Fruit fly (Drosophila melanogaster) whole organism, embryonic: Measurements from ENCODE around the gene CG15141.

Experiments used
- ATbp ChIP-seq: fragments of 200-800 bp; sonication (Bioruptor generic); optimal IDR thresholded peaks from 2 replicates; lab custom pipeline; 2017; ENCODE audit warnings: missing biosample characterization, mild to moderate bottlenecking, missing genetic modification characterization, missing genetic modification reagents
- Ada2b ChIP-seq: fragments of 200-800 bp; sonication (Bioruptor generic); IDR thresholded peaks from 2 replicates; pipeline ENCODE4 v1.3.6; 2022; ENCODE audit warnings: missing biosample characterization, missing genetic modification characterization
- Bdp1 ChIP-seq: fragments of 200-800 bp; sonication (Bioruptor generic); optimal IDR thresholded peaks from 3 replicates; lab custom pipeline; 2016; ENCODE audit warnings: missing biosample characterization, missing genetic modification characterization
- CG10431 ChIP-seq: fragments of 200-800 bp; sonication (Bioruptor generic); optimal IDR thresholded peaks from 3 replicates; lab custom pipeline; 2018; ENCODE audit warnings: missing biosample characterization, mild to moderate bottlenecking, missing genetic modification characterization
- CG10654 ChIP-seq: fragments of 200-800 bp; sonication (Bioruptor generic); optimal IDR thresholded peaks from 2 replicates; lab custom pipeline; 2016; ENCODE audit warnings: missing biosample characterization, missing genetic modification characterization
- CG10959 ChIP-seq: fragments of 200-800 bp; sonication (Bioruptor generic); IDR thresholded peaks from 2 replicates; pipeline ENCODE4 v1.3.6; 2022; ENCODE audit warnings: missing biosample characterization, missing genetic modification characterization
- CG11695 ChIP-seq: fragments of 200-800 bp; sonication (Bioruptor generic); IDR thresholded peaks from 3 replicates; pipeline ENCODE4 v1.3.6; 2022; ENCODE audit warnings: missing biosample characterization, missing genetic modification characterization
- CG15514 ChIP-seq: fragments of 200-800 bp; sonication (Bioruptor generic); optimal IDR thresholded peaks from 3 replicates; lab custom pipeline; 2017; ENCODE audit warnings: missing biosample characterization, missing genetic modification characterization, mild to moderate bottlenecking, moderate library complexity, missing genetic modification reagents
- CG17328 ChIP-seq: fragments of 200-800 bp; sonication (Bioruptor generic); IDR thresholded peaks from 2 replicates; pipeline ENCODE4 v1.3.6; 2022; ENCODE audit warnings: missing biosample characterization, missing genetic modification characterization
- CG2202 ChIP-seq: fragments of 200-800 bp; sonication (Bioruptor generic); optimal IDR thresholded peaks from 2 replicates; lab custom pipeline; 2018; ENCODE audit warnings: missing biosample characterization, mild to moderate bottlenecking, missing genetic modification characterization
- CG3163 ChIP-seq: fragments of 200-800 bp; sonication (Bioruptor generic); optimal IDR thresholded peaks from 3 replicates; lab custom pipeline; 2016; ENCODE audit warnings: missing biosample characterization, missing genetic modification characterization
- CG4707 ChIP-seq: fragments of 200-800 bp; sonication (Bioruptor generic); optimal IDR thresholded peaks from 2 replicates; lab custom pipeline; 2018; ENCODE audit warnings: missing biosample characterization, mild to moderate bottlenecking, missing genetic modification characterization, moderate library complexity
- CG6272 ChIP-seq: fragments of 200-800 bp; sonication (Bioruptor generic); IDR thresholded peaks from 2 replicates; pipeline ENCODE4 v1.3.6; 2022; ENCODE audit warnings: missing biosample characterization, missing genetic modification characterization
- CG7745 ChIP-seq: fragments of 200-800 bp; sonication (Bioruptor generic); optimal IDR thresholded peaks from 2 replicates; lab custom pipeline; 2018; ENCODE audit warnings: missing biosample characterization, mild to moderate bottlenecking, missing genetic modification characterization, moderate library complexity
- CG7839 ChIP-seq: fragments of 200-800 bp; sonication (Bioruptor generic); optimal IDR thresholded peaks from 3 replicates; lab custom pipeline; 2018; ENCODE audit warnings: missing biosample characterization, mild to moderate bottlenecking, missing genetic modification characterization, moderate library complexity
- CG9609 ChIP-seq: fragments of 200-800 bp; sonication (Bioruptor generic); optimal IDR thresholded peaks from 3 replicates; lab custom pipeline; 2016; ENCODE audit warnings: missing biosample characterization, missing genetic modification characterization
- Camta ChIP-seq: fragments of 200-800 bp; sonication (Bioruptor generic); optimal IDR thresholded peaks from 2 replicates; lab custom pipeline; 2016; ENCODE audit warnings: missing biosample characterization, missing genetic modification characterization
- Dad ChIP-seq: fragments of 200-800 bp; sonication (Bioruptor generic); optimal IDR thresholded peaks from 3 replicates; lab custom pipeline; 2016; ENCODE audit warnings: missing biosample characterization, missing genetic modification characterization
- Dbx ChIP-seq: fragments of 200-800 bp; sonication (Bioruptor generic); IDR thresholded peaks from 3 replicates; pipeline ENCODE4 v1.3.6; 2022; ENCODE audit warnings: missing biosample characterization, missing genetic modification characterization
- Dip2 ChIP-seq: fragments of 200-800 bp; sonication (Bioruptor generic); IDR thresholded peaks from 2 replicates; pipeline ENCODE4 v1.3.6; 2022; ENCODE audit warnings: missing biosample characterization, missing genetic modification characterization
- Drgx ChIP-seq: fragments of 200-800 bp; sonication (Bioruptor generic); IDR thresholded peaks from 2 replicates; pipeline ENCODE4 v1.3.6; 2022; ENCODE audit warnings: missing biosample characterization, missing genetic modification characterization
- E2f2 ChIP-seq: fragments of 200-800 bp; sonication (Bioruptor generic); IDR thresholded peaks from 2 replicates; pipeline ENCODE4 v1.3.6; 2022; ENCODE audit warnings: missing biosample characterization, missing genetic modification characterization
- HLHmδ ChIP-seq: fragments of 200-800 bp; sonication (Bioruptor generic); optimal IDR thresholded peaks from 2 replicates; lab custom pipeline; 2018; ENCODE audit warnings: missing biosample characterization, mild to moderate bottlenecking, missing genetic modification characterization, moderate library complexity
- Max ChIP-seq: fragments of 200-800 bp; sonication (Bioruptor generic); optimal IDR thresholded peaks from 2 replicates; lab custom pipeline; 2016; ENCODE audit warnings: missing biosample characterization, mild to moderate bottlenecking, missing genetic modification characterization
- Mrtf ChIP-seq: fragments of 200-800 bp; sonication (Bioruptor generic); IDR thresholded peaks from 3 replicates; pipeline ENCODE4 v1.3.6; 2022; ENCODE audit warnings: missing biosample characterization, missing genetic modification characterization
- Myb ChIP-seq: fragments of 200-800 bp; sonication (Bioruptor generic); optimal IDR thresholded peaks from 2 replicates; lab custom pipeline; 2016; ENCODE audit warnings: missing biosample characterization, missing genetic modification characterization
- Opbp ChIP-seq: fragments of 200-800 bp; sonication (Bioruptor generic); IDR thresholded peaks from 3 replicates; pipeline ENCODE4 v1.3.6; 2022; ENCODE audit warnings: missing biosample characterization, missing genetic modification characterization; ENCODE audit not compliant: partially characterized antibody
- Scr ChIP-seq: fragments of 200-800 bp; sonication (Bioruptor generic); IDR thresholded peaks from 2 replicates; pipeline ENCODE4 v1.3.6; 2022; ENCODE audit warnings: missing biosample characterization, missing genetic modification characterization; ENCODE audit not compliant: partially characterized antibody
- Stat92E ChIP-seq, 3 experiments: fragments of >200 bp in 2 of 3; fragments of 200-800 bp in 1 of 3; sonication (Bioruptor generic) in 1 of 3; optimal IDR thresholded peaks; 2 replicates each; lab custom pipeline; 2017 to 2019; ENCODE audit warnings: missing biosample characterization in 3 of 3, missing genetic modification characterization in 3 of 3, mild to moderate bottlenecking in 1 of 3, moderate library complexity in 1 of 3
- Taf1 ChIP-seq: fragments of 200-800 bp; sonication (Bioruptor generic); IDR thresholded peaks from 2 replicates; pipeline ENCODE4 v1.3.6; 2022; ENCODE audit warnings: missing biosample characterization, missing genetic modification characterization
- al ChIP-seq: fragments of 200-800 bp; sonication (Bioruptor generic); IDR thresholded peaks from 2 replicates; pipeline ENCODE4 v1.3.6; 2022; ENCODE audit warnings: missing biosample characterization, missing genetic modification characterization
- bigmax ChIP-seq: fragments of 200-800 bp; sonication (Bioruptor generic); optimal IDR thresholded peaks from 2 replicates; lab custom pipeline; 2018; ENCODE audit warnings: missing biosample characterization, mild to moderate bottlenecking, missing genetic modification characterization
- btn ChIP-seq: fragments of 200-800 bp; sonication (Bioruptor generic); optimal IDR thresholded peaks from 2 replicates; lab custom pipeline; 2016; ENCODE audit warnings: missing biosample characterization, missing genetic modification characterization
- cad ChIP-seq: fragments of >200 bp; optimal IDR thresholded peaks from 2 replicates; lab custom pipeline; 2017; ENCODE audit warnings: missing biosample characterization, missing genetic modification characterization
- cas ChIP-seq: fragments of 200-800 bp; sonication (Bioruptor generic); IDR thresholded peaks from 2 replicates; pipeline ENCODE4 v1.3.6; 2022; ENCODE audit warnings: missing biosample characterization, missing genetic modification characterization
- cato ChIP-seq: fragments of 200-800 bp; sonication (Bioruptor generic); optimal IDR thresholded peaks from 2 replicates; lab custom pipeline; 2016; ENCODE audit warnings: missing biosample characterization, missing genetic modification characterization, borderline replicate concordance
- crc ChIP-seq: fragments of 200-800 bp; sonication (Bioruptor generic); optimal IDR thresholded peaks from 2 replicates; lab custom pipeline; 2016; ENCODE audit warnings: missing biosample characterization, missing genetic modification characterization
- da ChIP-seq: fragments of 200-800 bp; sonication (Bioruptor generic); optimal IDR thresholded peaks from 2 replicates; lab custom pipeline; 2016; ENCODE audit warnings: missing biosample characterization, missing genetic modification characterization
- danr ChIP-seq: fragments of 200-800 bp; sonication (Bioruptor generic); IDR thresholded peaks from 2 replicates; pipeline ENCODE4 v1.3.6; 2022; ENCODE audit warnings: missing biosample characterization, missing genetic modification characterization
- dpn ChIP-seq, 2 experiments: fragments of 200-800 bp; sonication (Bioruptor generic); optimal IDR thresholded peaks; 3 replicates each; lab custom pipeline; 2016; ENCODE audit warnings: missing biosample characterization in 2 of 2, missing genetic modification characterization in 2 of 2
- exex ChIP-seq: fragments of 200-800 bp; sonication (Bioruptor generic); optimal IDR thresholded peaks from 4 replicates; lab custom pipeline; 2018; ENCODE audit warnings: missing biosample characterization, mild to moderate bottlenecking, missing genetic modification characterization, moderate library complexity
- gsb ChIP-seq: fragments of 200-800 bp; sonication (Bioruptor generic); IDR thresholded peaks from 2 replicates; pipeline ENCODE4 v1.3.6; 2022; ENCODE audit warnings: missing biosample characterization, missing genetic modification characterization
- jigr1 ChIP-seq: fragments of 200-800 bp; sonication (Bioruptor generic); IDR thresholded peaks from 3 replicates; pipeline ENCODE4 v1.3.6; 2022; ENCODE audit warnings: missing biosample characterization, missing genetic modification characterization
- kay ChIP-seq: fragments of 200-800 bp; sonication (Bioruptor generic); optimal IDR thresholded peaks from 2 replicates; lab custom pipeline; 2016; ENCODE audit warnings: missing biosample characterization, missing genetic modification characterization
- nau ChIP-seq: fragments of 200-800 bp; sonication (Bioruptor generic); optimal IDR thresholded peaks from 3 replicates; lab custom pipeline; 2017; ENCODE audit warnings: missing biosample characterization, mild to moderate bottlenecking, missing genetic modification characterization, missing genetic modification reagents
- so ChIP-seq: fragments of 200-800 bp; sonication (Bioruptor generic); IDR thresholded peaks from 3 replicates; pipeline ENCODE4 v1.3.6; 2022; ENCODE audit warnings: missing biosample characterization, missing genetic modification characterization
- sqz ChIP-seq: fragments of 200-800 bp; sonication (Bioruptor generic); optimal IDR thresholded peaks from 3 replicates; lab custom pipeline; 2018; ENCODE audit warnings: missing biosample characterization, mild to moderate bottlenecking, missing genetic modification characterization
- toy ChIP-seq: fragments of 200-800 bp; sonication (Bioruptor generic); IDR thresholded peaks from 2 replicates; pipeline ENCODE4 v1.3.6; 2022; ENCODE audit warnings: missing biosample characterization, missing genetic modification characterization
- tup ChIP-seq: fragments of 200-800 bp; sonication (Bioruptor generic); optimal IDR thresholded peaks from 2 replicates; lab custom pipeline; 2016; ENCODE audit warnings: missing biosample characterization, mild to moderate bottlenecking, missing genetic modification characterization, moderate library complexity
- zen2 ChIP-seq: fragments of 200-800 bp; sonication (Bioruptor generic); IDR thresholded peaks from 3 replicates; pipeline ENCODE4 v1.3.6; 2022; ENCODE audit warnings: missing biosample characterization, missing genetic modification characterization; ENCODE audit not compliant: partially characterized antibody
- zfh1 ChIP-seq: fragments of 200-800 bp; sonication (Bioruptor generic); IDR thresholded peaks from 3 replicates; pipeline ENCODE4 v1.3.6; 2022; ENCODE audit warnings: missing biosample characterization, missing genetic modification characterization

The CG15141 gene

DNA sequence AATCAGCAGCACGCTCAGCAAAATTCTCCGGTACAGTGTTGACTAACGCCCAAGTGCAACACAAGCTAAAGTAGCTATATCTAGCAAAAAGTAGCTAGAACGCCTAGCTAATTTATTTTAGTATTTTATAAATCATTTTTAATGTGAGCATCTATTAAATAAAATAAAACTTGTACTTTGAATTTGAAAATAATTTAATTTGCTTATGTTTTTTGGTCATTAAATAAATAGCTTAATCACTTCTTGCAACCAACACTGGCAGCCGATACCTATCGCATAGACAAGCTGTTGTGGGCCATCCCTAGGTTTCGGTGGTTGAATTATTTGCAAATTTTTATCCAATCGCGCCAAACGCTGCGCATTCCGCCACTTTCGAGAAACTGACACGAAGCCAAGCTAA is at the start of gene CG15141, which contains the start of gene Polr2J (continued):
- peak; percentile 64; the same call in 2 of the 3 replicates for TF ChIP-seq Opbp (GFP tag; lab: Robert Waterston, UW)
- no peak for TF ChIP-seq gsb (GFP tag; lab: Robert Waterston, UW)
- TF ChIP-seq CG10654 = peak; percentile 83
- peak; percentile 59 for TF ChIP-seq Camta
- TF ChIP-seq dpn (GFP tag; optimal IDR thresholded peaks at IDR 0.05; lab: Kevin White, UChicago) = peak; percentile 69 to 86
- TF ChIP-seq CG9609 (GFP tag; lab: Kevin White, UChicago) = peak; percentile 62
- TF ChIP-seq Mrtf (GFP tag; lab: Robert Waterston, UW) = peak; percentile 54; the same call in 1 of the 3 replicates
- no peak for TF ChIP-seq CG7745 (tag; lab: Kevin White, UChicago)
- TF ChIP-seq CG4707 (GFP tag; lab: Kevin White, UChicago) = no peak
- no peak for TF ChIP-seq cad
- peak; percentile 75 for TF ChIP-seq CG17328 (GFP tag; lab: Robert Waterston, UW)
- peak; percentile 57 for TF ChIP-seq tup (GFP tag; lab: Kevin White, UChicago)
- peak; percentile 48 for TF ChIP-seq ATbp (GFP tag; lab: Kevin White, UChicago)
- peak; percentile 65 for TF ChIP-seq CG2202 (tag; lab: Kevin White, UChicago)
- TF ChIP-seq CG7839 = no peak
- no peak for TF ChIP-seq crc (GFP tag; lab: Kevin White, UChicago)
- no peak for TF ChIP-seq sqz (GFP tag; lab: Kevin White, UChicago)
- TF ChIP-seq CG10959 (GFP tag; lab: Robert Waterston, UW) = peak; percentile 52; the same call in 1 of the 2 replicates
- TF ChIP-seq HLHmδ (GFP tag; lab: Kevin White, UChicago) = no peak
- no peak for TF ChIP-seq Dip2 (GFP tag; lab: Robert Waterston, UW)
- TF ChIP-seq Stat92E (GFP tag; optimal IDR thresholded peaks at IDR 0.05; lab: Kevin White, UChicago) = no peak
- TF ChIP-seq Myb (GFP tag; lab: Kevin White, UChicago) = peak; percentile 45
- TF ChIP-seq jigr1 (GFP tag; lab: Robert Waterston, UW) = peak; percentile 81
- peak; percentile 94 for TF ChIP-seq Scr (GFP tag; lab: Robert Waterston, UW)
- TF ChIP-seq zen2 (GFP tag; lab: Robert Waterston, UW) = no peak; the same call in 2 of the 3 replicates
- peak; percentile 84 for TF ChIP-seq zfh1 (GFP tag; lab: Robert Waterston, UW)
- peak; percentile 74 for TF ChIP-seq Taf1
- peak; percentile 78 for TF ChIP-seq CG15514 (GFP tag; lab: Kevin White, UChicago)
- peak; percentile 52 for TF ChIP-seq da
- TF ChIP-seq CG11695 (GFP tag; lab: Robert Waterston, UW) = peak; percentile 73; the same call in 2 of the 3 replicates
- peak; percentile 84 for TF ChIP-seq cato (GFP tag; lab: Kevin White, UChicago)
- peak; percentile 93 for TF ChIP-seq CG6272 (GFP tag; lab: Robert Waterston, UW)
- TF ChIP-seq kay (GFP tag; lab: Kevin White, UChicago) = peak; percentile 71
- peak; percentile 71 for TF ChIP-seq Ada2b (GFP tag; lab: Robert Waterston, UW)
- TF ChIP-seq E2f2 = peak; percentile 72
- TF ChIP-seq btn = peak; percentile 44
- TF ChIP-seq nau (GFP tag; lab: Kevin White, UChicago) = no peak
- TF ChIP-seq danr = peak; percentile 79; the same call in 1 of the 2 replicates
- TF ChIP-seq cas (GFP tag; lab: Robert Waterston, UW) = peak; percentile 67
- no peak for TF ChIP-seq toy (GFP tag; lab: Robert Waterston, UW)
- TF ChIP-seq CG3163 (GFP tag; lab: Kevin White, UChicago) = peak; percentile 38
- TF ChIP-seq Max (GFP tag; lab: Kevin White, UChicago) = peak; percentile 88
- TF ChIP-seq CG10431 = no peak
- TF ChIP-seq Dbx (GFP tag; lab: Robert Waterston, UW) = peak; percentile 92
- TF ChIP-seq exex = peak; percentile 55
- TF ChIP-seq al (GFP tag; lab: Robert Waterston, UW) = peak; percentile 87
- TF ChIP-seq Drgx (GFP tag; lab: Robert Waterston, UW) = peak; percentile 60
- TF ChIP-seq so (GFP tag; lab: Robert Waterston, UW) = no peak; the same call in 2 of the 3 replicates
- TF ChIP-seq bigmax (GFP tag; lab: Kevin White, UChicago) = no peak
- peak; percentile 87 for TF ChIP-seq Dad (GFP tag; lab: Kevin White, UChicago)
- peak; percentile 76 for TF ChIP-seq Bdp1 (GFP tag; lab: Kevin White, UChicago)
